Fruit fly (Drosophila melanogaster) whole organism, embryonic: ENCODE measurements around the gene RpS12.

Experiments
- ATbp ChIP-seq: fragments of 200-800 bp; sonication (Bioruptor generic); optimal IDR thresholded peaks from 2 replicates; lab custom pipeline; 2017; ENCODE audit warnings: missing biosample characterization, mild to moderate bottlenecking, missing genetic modification characterization, missing genetic modification reagents
- Ada2b ChIP-seq: fragments of 200-800 bp; sonication (Bioruptor generic); IDR thresholded peaks from 2 replicates; pipeline ENCODE4 v1.3.6; 2022; ENCODE audit warnings: missing biosample characterization, missing genetic modification characterization
- CG10321 ChIP-seq: fragments of 200-800 bp; sonication (Bioruptor generic); IDR thresholded peaks from 2 replicates; pipeline ENCODE4 v1.3.6; 2022; ENCODE audit warnings: missing biosample characterization, missing genetic modification characterization
- CG10366 ChIP-seq: fragments of 200-800 bp; sonication (Bioruptor generic); IDR thresholded peaks from 2 replicates; pipeline ENCODE4 v1.3.6; 2022; ENCODE audit warnings: missing biosample characterization, missing genetic modification characterization
- CG12659 ChIP-seq: fragments of 200-800 bp; sonication (Bioruptor generic); optimal IDR thresholded peaks from 3 replicates; lab custom pipeline; 2017; ENCODE audit warnings: mild to moderate bottlenecking, missing biosample characterization, missing genetic modification reagents, missing genetic modification characterization
- CG14710 ChIP-seq: fragments of 200-800 bp; sonication (Bioruptor generic); optimal IDR thresholded peaks from 3 replicates; lab custom pipeline; 2019; ENCODE audit warnings: missing biosample characterization, mild to moderate bottlenecking, missing genetic modification characterization, moderate library complexity
- CG17829 ChIP-seq: fragments of 200-800 bp; optimal IDR thresholded peaks from 2 replicates; lab custom pipeline; 2019; ENCODE audit warnings: missing biosample characterization, mild to moderate bottlenecking, missing genetic modification characterization, moderate library complexity
- CG34224 ChIP-seq: fragments of 200-800 bp; sonication (Bioruptor generic); IDR thresholded peaks from 3 replicates; pipeline ENCODE4 v1.3.6; 2022; ENCODE audit warnings: missing biosample characterization, missing genetic modification characterization; ENCODE audit not compliant: partially characterized antibody
- CG34422 ChIP-seq: fragments of 200-800 bp; sonication (Bioruptor generic); IDR thresholded peaks from 3 replicates; pipeline ENCODE4 v1.3.6; 2022; ENCODE audit warnings: missing biosample characterization, missing genetic modification characterization
- CG3847 ChIP-seq: fragments of 200-800 bp; sonication (Bioruptor generic); IDR thresholded peaks from 2 replicates; pipeline ENCODE4 v1.3.6; 2022; ENCODE audit warnings: missing biosample characterization, missing genetic modification characterization
- CG4328 ChIP-seq: fragments of 200-800 bp; sonication (Bioruptor generic); optimal IDR thresholded peaks from 3 replicates; lab custom pipeline; 2017; ENCODE audit warnings: missing biosample characterization, missing genetic modification reagents, missing genetic modification characterization
- CG6272 ChIP-seq: fragments of 200-800 bp; sonication (Bioruptor generic); IDR thresholded peaks from 2 replicates; pipeline ENCODE4 v1.3.6; 2022; ENCODE audit warnings: missing biosample characterization, missing genetic modification characterization
- CG7987 ChIP-seq: fragments of 200-800 bp; sonication (Bioruptor generic); optimal IDR thresholded peaks from 2 replicates; lab custom pipeline; 2018; ENCODE audit warnings: missing biosample characterization, mild to moderate bottlenecking, missing genetic modification characterization, moderate library complexity
- CG8388 ChIP-seq: fragments of 200-800 bp; sonication (Bioruptor generic); optimal IDR thresholded peaks from 2 replicates; lab custom pipeline; 2019; ENCODE audit warnings: missing biosample characterization, mild to moderate bottlenecking, missing genetic modification characterization, moderate library complexity
- CG9797 ChIP-seq: fragments of 200-800 bp; sonication (Bioruptor generic); optimal IDR thresholded peaks from 3 replicates; lab custom pipeline; 2018; ENCODE audit warnings: missing biosample characterization, mild to moderate bottlenecking, missing genetic modification characterization
- CG9817 ChIP-seq: fragments of 200-800 bp; sonication (Bioruptor generic); optimal IDR thresholded peaks from 2 replicates; lab custom pipeline; 2018; ENCODE audit warnings: missing biosample characterization, mild to moderate bottlenecking, missing genetic modification characterization, moderate library complexity
- D ChIP-seq, 2 experiments: fragments of 200-800 bp in 1 of 2; fragments of >200 bp in 1 of 2; sonication (Bioruptor generic) in 1 of 2; optimal IDR thresholded peaks; 2 replicates in 1 of 2; 3 replicates in 1 of 2; lab custom pipeline; 2017; ENCODE audit warnings: mild to moderate bottlenecking in 1 of 2, missing biosample characterization in 1 of 2, missing genetic modification characterization in 1 of 2, missing genetic modification reagents in 1 of 2
- Dbx ChIP-seq: fragments of 200-800 bp; sonication (Bioruptor generic); IDR thresholded peaks from 3 replicates; pipeline ENCODE4 v1.3.6; 2022; ENCODE audit warnings: missing biosample characterization, missing genetic modification characterization
- ERR ChIP-seq: fragments of 200-800 bp; sonication (Bioruptor generic); optimal IDR thresholded peaks from 2 replicates; lab custom pipeline; 2016; ENCODE audit warnings: missing biosample characterization, missing genetic modification characterization
- Eip74EF ChIP-seq, 2 experiments: fragments of 200-800 bp in 1 of 2; fragments of >200 bp in 1 of 2; sonication (Bioruptor generic) in 1 of 2; optimal IDR thresholded peaks; 2 replicates each; lab custom pipeline; 2017 to 2019; ENCODE audit warnings: missing biosample characterization in 2 of 2, missing genetic modification characterization in 2 of 2, mild to moderate bottlenecking in 1 of 2, moderate library complexity in 1 of 2
- H15 ChIP-seq: fragments of 200-800 bp; sonication (Bioruptor generic); IDR thresholded peaks from 3 replicates; pipeline ENCODE4 v1.3.6; 2022; ENCODE audit warnings: missing biosample characterization, missing genetic modification characterization
- H2.0 ChIP-seq: fragments of 200-800 bp; sonication (Bioruptor generic); IDR thresholded peaks from 2 replicates; pipeline ENCODE4 v1.3.6; 2022; ENCODE audit warnings: missing biosample characterization, missing genetic modification characterization
- Hand ChIP-seq: fragments of 200-800 bp; sonication (Bioruptor generic); optimal IDR thresholded peaks from 2 replicates; lab custom pipeline; 2017; ENCODE audit warnings: mild to moderate bottlenecking, missing biosample characterization, missing genetic modification reagents, missing genetic modification characterization
- Hmx ChIP-seq: fragments of 200-800 bp; sonication (Bioruptor generic); optimal IDR thresholded peaks from 2 replicates; lab custom pipeline; 2016; ENCODE audit warnings: missing biosample characterization, missing genetic modification characterization
- Hr51 ChIP-seq, 2 experiments: fragments of 200-800 bp; sonication (Bioruptor generic); optimal IDR thresholded peaks; 2 replicates in 1 of 2; 3 replicates in 1 of 2; lab custom pipeline; 2016 to 2018; ENCODE audit warnings: missing biosample characterization in 2 of 2, missing genetic modification characterization in 2 of 2, mild to moderate bottlenecking in 1 of 2, moderate library complexity in 1 of 2
- Lhr ChIP-seq: fragments of 200-800 bp; sonication (Bioruptor generic); optimal IDR thresholded peaks from 3 replicates; lab custom pipeline; 2017; ENCODE audit warnings: mild to moderate bottlenecking, missing biosample characterization, missing genetic modification reagents, missing genetic modification characterization
- Mrtf ChIP-seq: fragments of 200-800 bp; sonication (Bioruptor generic); IDR thresholded peaks from 3 replicates; pipeline ENCODE4 v1.3.6; 2022; ENCODE audit warnings: missing biosample characterization, missing genetic modification characterization
- Optix ChIP-seq: fragments of 200-800 bp; sonication (Bioruptor generic); IDR thresholded peaks from 3 replicates; pipeline ENCODE4 v1.3.6; 2022; ENCODE audit warnings: missing biosample characterization, missing genetic modification characterization
- PHDP ChIP-seq: fragments of 200-800 bp; sonication (Bioruptor generic); optimal IDR thresholded peaks from 3 replicates; lab custom pipeline; 2018; ENCODE audit warnings: missing biosample characterization, mild to moderate bottlenecking, missing genetic modification characterization, moderate library complexity
- TFAM ChIP-seq: fragments of 200-800 bp; sonication (Bioruptor generic); optimal IDR thresholded peaks from 2 replicates; lab custom pipeline; 2017; ENCODE audit warnings: missing biosample characterization, missing genetic modification characterization, inconsistent platforms
- Usf ChIP-seq: fragments of 200-800 bp; sonication (Bioruptor generic); optimal IDR thresholded peaks from 2 replicates; lab custom pipeline; 2017; ENCODE audit warnings: missing genotype, missing biosample characterization, missing genetic modification characterization
- abd-A ChIP-seq: fragments of 200-800 bp; sonication (Bioruptor generic); optimal IDR thresholded peaks from 3 replicates; lab custom pipeline; 2019; ENCODE audit warnings: missing biosample characterization, mild to moderate bottlenecking, missing genetic modification characterization, moderate library complexity
- caup ChIP-seq: fragments of 200-800 bp; sonication (Bioruptor generic); optimal IDR thresholded peaks from 3 replicates; lab custom pipeline; 2017; ENCODE audit warnings: missing biosample characterization, mild to moderate bottlenecking, missing genetic modification characterization, moderate library complexity; ENCODE audit not compliant: severe bottlenecking
- crc ChIP-seq: fragments of 200-800 bp; sonication (Bioruptor generic); optimal IDR thresholded peaks from 2 replicates; lab custom pipeline; 2016; ENCODE audit warnings: missing biosample characterization, missing genetic modification characterization
- da ChIP-seq: fragments of 200-800 bp; sonication (Bioruptor generic); optimal IDR thresholded peaks from 2 replicates; lab custom pipeline; 2016; ENCODE audit warnings: missing biosample characterization, missing genetic modification characterization
- gsb ChIP-seq: fragments of 200-800 bp; sonication (Bioruptor generic); IDR thresholded peaks from 2 replicates; pipeline ENCODE4 v1.3.6; 2022; ENCODE audit warnings: missing biosample characterization, missing genetic modification characterization
- ham ChIP-seq: fragments of 200-800 bp; sonication (Bioruptor generic); IDR thresholded peaks from 2 replicates; pipeline ENCODE4 v1.3.6; 2022; ENCODE audit warnings: missing biosample characterization, missing genetic modification characterization
- hth ChIP-seq: fragments of >200 bp; optimal IDR thresholded peaks from 2 replicates; lab custom pipeline; 2017; ENCODE audit warnings: inconsistent platforms
- ind ChIP-seq: fragments of 200-800 bp; sonication (Bioruptor generic); optimal IDR thresholded peaks from 3 replicates; lab custom pipeline; 2016; ENCODE audit warnings: missing biosample characterization, missing genetic modification characterization
- jing ChIP-seq: fragments of 200-800 bp; sonication (Bioruptor generic); optimal IDR thresholded peaks from 2 replicates; lab custom pipeline; 2018; ENCODE audit warnings: missing biosample characterization, mild to moderate bottlenecking, missing genetic modification characterization
- kni ChIP-seq: fragments of 200-800 bp; sonication (Bioruptor generic); optimal IDR thresholded peaks from 3 replicates; lab custom pipeline; 2017; ENCODE audit warnings: mild to moderate bottlenecking, missing biosample characterization, missing genetic modification reagents, missing genetic modification characterization
- knrl ChIP-seq: fragments of 200-800 bp; sonication (Bioruptor generic); IDR thresholded peaks from 3 replicates; pipeline ENCODE4 v1.3.6; 2022; ENCODE audit warnings: missing biosample characterization, missing genetic modification characterization; ENCODE audit not compliant: partially characterized antibody
- maf-S ChIP-seq: fragments of 200-800 bp; sonication (Bioruptor generic); optimal IDR thresholded peaks from 2 replicates; lab custom pipeline; 2016; ENCODE audit warnings: missing biosample characterization, missing genetic modification characterization
- nmo ChIP-seq: fragments of 200-800 bp; sonication (Bioruptor generic); optimal IDR thresholded peaks from 2 replicates; lab custom pipeline; 2018; ENCODE audit warnings: missing biosample characterization, mild to moderate bottlenecking, missing genetic modification characterization, moderate library complexity
- p53 ChIP-seq: fragments of 200-800 bp; sonication (Bioruptor generic); optimal IDR thresholded peaks from 2 replicates; lab custom pipeline; 2016; ENCODE audit warnings: missing biosample characterization, missing genetic modification characterization
- pita ChIP-seq: fragments of 200-800 bp; sonication (Bioruptor generic); optimal IDR thresholded peaks from 2 replicates; lab custom pipeline; 2017; ENCODE audit warnings: missing biosample characterization, mild to moderate bottlenecking, missing genetic modification characterization
- ro ChIP-seq: fragments of 200-800 bp; sonication (Bioruptor generic); IDR thresholded peaks from 2 replicates; pipeline ENCODE4 v1.3.6; 2022; ENCODE audit warnings: missing biosample characterization, missing genetic modification characterization
- salm ChIP-seq: fragments of 200-800 bp; sonication (Bioruptor generic); optimal IDR thresholded peaks from 2 replicates; lab custom pipeline; 2018; ENCODE audit warnings: missing biosample characterization, mild to moderate bottlenecking, missing genetic modification characterization
- unpg ChIP-seq: fragments of 200-800 bp; sonication (Bioruptor generic); optimal IDR thresholded peaks from 3 replicates; lab custom pipeline; 2018; ENCODE audit warnings: missing biosample characterization, mild to moderate bottlenecking, missing genetic modification characterization, moderate library complexity
- yki ChIP-seq: fragments of >200 bp; optimal IDR thresholded peaks from 3 replicates; lab custom pipeline; 2018
- zen ChIP-seq: fragments of 200-800 bp; sonication (Bioruptor generic); optimal IDR thresholded peaks from 3 replicates; lab custom pipeline; 2018; ENCODE audit warnings: missing biosample characterization, mild to moderate bottlenecking, missing genetic modification characterization, moderate library complexity

The RpS12 gene

DNA sequence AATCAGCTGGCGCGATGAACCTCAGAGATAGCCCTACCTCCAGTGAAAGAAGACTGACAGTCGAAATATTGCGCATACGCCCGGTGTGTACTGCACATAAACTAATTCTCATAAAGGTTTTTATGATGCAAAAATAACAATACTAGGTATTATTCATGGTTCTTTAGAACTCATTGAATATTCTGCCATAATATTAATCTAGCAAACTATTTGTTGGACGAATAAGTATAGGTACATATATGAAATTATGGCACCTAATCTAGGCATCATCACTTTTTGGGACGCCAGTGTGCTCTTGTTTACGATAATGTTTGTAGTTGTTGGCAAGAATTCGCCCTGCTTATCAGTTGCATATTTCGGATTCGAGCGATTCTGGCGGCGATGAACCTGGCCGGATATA is 1.4 kb upstream of the RpS12 start (continued):
- TF ChIP-seq CG10366 (GFP tag; lab: Robert Waterston, UW) (no peak), Optix (GFP tag; lab: Robert Waterston, UW) (no peak), CG6272 (GFP tag; lab: Robert Waterston, UW) (no peak), CG8388 (GFP tag; lab: Kevin White, UChicago) (no peak), abd-A (tag; lab: Kevin White, UChicago) (no peak), kni (GFP tag; lab: Kevin White, UChicago) (no peak), CG34224 (no peak), Lhr (no peak), Dbx (GFP tag; lab: Robert Waterston, UW) (peak; percentile 22; the same call in 1 of the 3 replicates), ham (GFP tag; lab: Robert Waterston, UW) (no peak), H2.0 (GFP tag; lab: Robert Waterston, UW) (no peak), salm (no peak), CG14710 (no peak), pita (GFP tag; lab: Kevin White, UChicago) (no peak), Mrtf (GFP tag; lab: Robert Waterston, UW) (no peak), CG7987 (GFP tag; lab: Kevin White, UChicago) (no peak), CG10321 (GFP tag; lab: Robert Waterston, UW) (no peak), CG17829 (tag; lab: Kevin White, UChicago) (no peak), Ada2b (GFP tag; lab: Robert Waterston, UW) (peak; percentile 29; the same call in 1 of the 2 replicates), nmo (GFP tag; lab: Kevin White, UChicago) (no peak), CG12659 (GFP tag; lab: Kevin White, UChicago) (no peak), knrl (GFP tag; lab: Robert Waterston, UW) (no peak), gsb (GFP tag; lab: Robert Waterston, UW) (no peak), unpg (peak; percentile 23), zen (tag; lab: Kevin White, UChicago) (no peak), hth (lab: Kevin White, UChicago) (no peak), Hmx (GFP tag; lab: Kevin White, UChicago) (no peak), PHDP (tag; lab: Kevin White, UChicago) (peak; percentile 7), Usf (GFP tag; lab: Kevin White, UChicago) (no peak), CG3847 (no peak), CG9817 (tag; lab: Kevin White, UChicago) (no peak), yki (lab: Kevin White, UChicago) (no peak), crc (GFP tag; lab: Kevin White, UChicago) (no peak), Eip74EF (GFP tag; optimal IDR thresholded peaks at IDR 0.05; lab: Kevin White, UChicago) (no peak), ERR (GFP tag; lab: Kevin White, UChicago) (no peak), ind (GFP tag; lab: Kevin White, UChicago) (peak; percentile 8), TFAM (no peak), ro (no peak), H15 (GFP tag; lab: Robert Waterston, UW) (no peak), D (optimal IDR thresholded peaks at IDR 0.05; lab: Kevin White, UChicago) (no peak), D (GFP tag; optimal IDR thresholded peaks at IDR 0.05; lab: Kevin White, UChicago) (no peak), CG9797 (GFP tag; lab: Kevin White, UChicago) (no peak), CG4328 (GFP tag; lab: Kevin White, UChicago) (no peak), Hr51 (GFP tag; optimal IDR thresholded peaks at IDR 0.05; lab: Kevin White, UChicago) (peak in 1 of 2 experiments; percentile 46), caup (GFP tag; lab: Kevin White, UChicago) (peak; percentile 28), Hand (no peak), p53 (GFP tag; lab: Kevin White, UChicago) (no peak), da (GFP tag; lab: Kevin White, UChicago) (no peak), ATbp (no peak), jing (no peak), CG34422 (GFP tag; lab: Robert Waterston, UW) (peak; percentile 56; the same call in 1 of the 3 replicates), maf-S (no peak)
